Worm (Caenorhabditis elegans): ENCODE data around the gene F21C10.10.

The F21C10.10 gene

ce11 chrV:9125345-9125744 lies 29.3 kb downstream of the F21C10.10 start, which contains the start of gene F21C10.5:
F21C10.5 (plus strand) TSS chrV:9125645.
- TF ChIP-seq W03F9.2 (tag; optimal IDR thresholded peaks at IDR 0.05) = no peak
- TF ChIP-seq dao-5 (tag; optimal IDR thresholded peaks at IDR 0.05) = no peak
- no peak for TF ChIP-seq him-1 (tag; optimal IDR thresholded peaks at IDR 0.05)

ce11 chrV:9126316-9126715 lies 30.2 kb downstream of the F21C10.10 start, which contains the start of gene F21C10.4:
F21C10.4 (plus strand) TSS chrV:9126616.
- no peak for TF ChIP-seq dao-5 (tag; optimal IDR thresholded peaks at IDR 0.05)
- no peak for TF ChIP-seq W03F9.2 (tag; optimal IDR thresholded peaks at IDR 0.05)
- no peak for TF ChIP-seq him-1 (tag; optimal IDR thresholded peaks at IDR 0.05)

- TF ChIP-seq dao-5 (tag; optimal IDR thresholded peaks at IDR 0.05) (no peak), W03F9.2 (tag; optimal IDR thresholded peaks at IDR 0.05) (no peak), him-1 (tag; optimal IDR thresholded peaks at IDR 0.05) (no peak)
These were observed 31.7 kb downstream of the F21C10.10 start, which contains the start of gene F21C10.3 for ce11 chrV:9127773-9128172. F21C10.3 (plus strand) TSS chrV:9128073.

ce11 chrV:9128562-9128961 lies 32.5 kb downstream of the F21C10.10 start:
- TF ChIP-seq W03F9.2 (tag; optimal IDR thresholded peaks at IDR 0.05) (no peak), dao-5 (tag; optimal IDR thresholded peaks at IDR 0.05) (no peak), him-1 (tag; optimal IDR thresholded peaks at IDR 0.05) (peak; percentile 36)

ce11 chrV:9130766-9131165 lies 34.7 kb downstream of the F21C10.10 start, which contains the start of gene F21C10.19:
F21C10.19 (plus strand) TSS chrV:9131066.
- TF ChIP-seq W03F9.2 (tag; optimal IDR thresholded peaks at IDR 0.05) (no peak), dao-5 (tag; optimal IDR thresholded peaks at IDR 0.05) (no peak), him-1 (tag; optimal IDR thresholded peaks at IDR 0.05) (no peak)

- no peak for TF ChIP-seq him-1 (tag; optimal IDR thresholded peaks at IDR 0.05)
- TF ChIP-seq dao-5 (tag; optimal IDR thresholded peaks at IDR 0.05) = no peak
- no peak for TF ChIP-seq W03F9.2 (tag; optimal IDR thresholded peaks at IDR 0.05)
These were observed 36.0 kb downstream of the F21C10.10 start, which contains the start of gene F21C10.1 for ce11 chrV:9132043-9132442. F21C10.1 (plus strand) TSS chrV:9132343.

ce11 chrV:9133950-9134349 lies 37.9 kb downstream of the F21C10.10 start, which contains the start of gene B0222.1:
B0222.1 (plus strand) TSS chrV:9134255.
- TF ChIP-seq W03F9.2 (tag; optimal IDR thresholded peaks at IDR 0.05) (no peak), him-1 (tag; optimal IDR thresholded peaks at IDR 0.05) (no peak), dao-5 (tag; optimal IDR thresholded peaks at IDR 0.05) (no peak)

ce11 chrV:9137618-9138017 lies 41.6 kb downstream of the F21C10.10 start, which contains the start of gene pitr-2:
pitr-2 (minus strand) TSS chrV:9137718.
- TF ChIP-seq W03F9.2 (tag; optimal IDR thresholded peaks at IDR 0.05) (no peak), dao-5 (tag; optimal IDR thresholded peaks at IDR 0.05) (no peak), him-1 (tag; optimal IDR thresholded peaks at IDR 0.05) (no peak)

ce11 chrV:9141297-9141696 lies 45.2 kb downstream of the F21C10.10 start, which contains the start of gene pitr-3:
pitr-3 (minus strand) TSS chrV:9141397.
- no peak for TF ChIP-seq dao-5 (tag; optimal IDR thresholded peaks at IDR 0.05)
- TF ChIP-seq him-1 (tag; optimal IDR thresholded peaks at IDR 0.05) = no peak
- no peak for TF ChIP-seq W03F9.2 (tag; optimal IDR thresholded peaks at IDR 0.05)

ce11 chrV:9143896-9144295 lies 47.8 kb downstream of the F21C10.10 start:
- TF ChIP-seq him-1 (tag; optimal IDR thresholded peaks at IDR 0.05) (no peak), dao-5 (tag; optimal IDR thresholded peaks at IDR 0.05) (no peak), W03F9.2 (tag; optimal IDR thresholded peaks at IDR 0.05) (no peak)

- TF ChIP-seq him-1 (tag; optimal IDR thresholded peaks at IDR 0.05) = no peak
- no peak for TF ChIP-seq W03F9.2 (tag; optimal IDR thresholded peaks at IDR 0.05)
- TF ChIP-seq dao-5 (tag; optimal IDR thresholded peaks at IDR 0.05) = no peak
These were observed 50.1 kb downstream of the F21C10.10 start for ce11 chrV:9146196-9146595.

All from whole organism, L4/young adult.